In genomic region chrV:1206971-1207370, ce11 we compare ENCODE assay signal across 1 worm cellular context.
TF ChIP-seq lines count a peak whose summit lies in the region.

Y50D4A.5 (plus strand) TSS chrV:1207307.

TF ChIP-seq in whole organism, L1 larva, 84 proteins besides CTCF, POLR2A, EP300 and RAD21 (continued from another document):
- TF ChIP-seq swsn-7 (tag; optimal IDR thresholded peaks at IDR 0.05; lab: Kevin White, UChicago) (peak; percentile 12), blmp-1 (tag; optimal IDR thresholded peaks at IDR 0.05; lab: Kevin White, UChicago) (no peak), lsy-2 (tag; optimal IDR thresholded peaks at IDR 0.05; lab: Kevin White, UChicago) (peak in 1 of 2 experiments; percentile 53), ama-1 (optimal IDR thresholded peaks at IDR 0.05; lab: Kevin White, UChicago) (no peak), ceh-88 (GFP tag; IDR thresholded peaks at IDR 0.05; lab: Robert Waterston, UW) (0 out of 2 replicates have a peak, but pooled peaks have one; percentile 9), snpc-4 (tag; optimal IDR thresholded peaks at IDR 0.05; lab: Kevin White, UChicago) (no peak), F16B12.6 (tag; optimal IDR thresholded peaks at IDR 0.05; lab: Kevin White, UChicago) (peak; percentile 78), dpl-1 (GFP tag; optimal IDR thresholded peaks at IDR 0.05; lab: Kevin White, UChicago) (peak; percentile 46 to 75 (median 65)), isw-1 (GFP tag; IDR thresholded peaks at IDR 0.05; lab: Robert Waterston, UW) (peak; percentile 45), nhr-19 (GFP tag; conservative IDR thresholded peaks at IDR 0.05; lab: Robert Waterston, UW) (peak; percentile 58), dsc-1 (tag; optimal IDR thresholded peaks at IDR 0.05; lab: Kevin White, UChicago) (peak; percentile 31), xbp-1 (tag; optimal IDR thresholded peaks at IDR 0.05; lab: Kevin White, UChicago) (peak; percentile 11), fkh-8 (tag; optimal IDR thresholded peaks at IDR 0.05; lab: Kevin White, UChicago) (no peak), tbx-2 (tag; optimal IDR thresholded peaks at IDR 0.05; lab: Kevin White, UChicago) (peak; percentile 28), nhr-77 (tag; optimal IDR thresholded peaks at IDR 0.05; lab: Kevin White, UChicago) (no peak)
TF ChIP-seq in whole organism, L1 larva: peak in this region for 16.
